Fruit fly (Drosophila melanogaster): ENCODE results near the gene CG14321.

The CG14321 gene

dm6 chr3R:17700488-17701130 is 32.8 kb upstream of the CG14321 start (continued):
- TF ChIP-seq usp (GFP tag; optimal IDR thresholded peaks at IDR 0.05) (no peak), al (GFP tag; IDR thresholded peaks at IDR 0.05) (peak; percentile 98), dati (GFP tag; IDR thresholded peaks at IDR 0.05) (peak; percentile 92), Max (GFP tag; optimal IDR thresholded peaks at IDR 0.05) (peak; percentile 93), CG30020 (tag; optimal IDR thresholded peaks at IDR 0.05) (peak; percentile 89), esg (GFP tag; conservative IDR thresholded peaks at IDR 0.05) (peak; percentile 97), slp2 (GFP tag; optimal IDR thresholded peaks at IDR 0.05) (peak; percentile 80), sim (GFP tag; IDR thresholded peaks at IDR 0.05) (peak; percentile 94), Dbx (GFP tag; IDR thresholded peaks at IDR 0.05) (peak; percentile 99), CG6683 (GFP tag; optimal IDR thresholded peaks at IDR 0.05) (peak; percentile 99), CG17912 (GFP tag; optimal IDR thresholded peaks at IDR 0.05) (peak; percentile 93), zfh1 (GFP tag; IDR thresholded peaks at IDR 0.05) (peak; percentile 95), CG31388 (GFP tag; optimal IDR thresholded peaks at IDR 0.05) (peak; percentile 86), sob (GFP tag; IDR thresholded peaks at IDR 0.05) (peak; percentile 98), Dll (GFP tag; IDR thresholded peaks at IDR 0.05; ENCODE audit: partially characterized antibody) (no peak), chm (GFP tag; IDR thresholded peaks at IDR 0.05) (peak; percentile 6), p53 (GFP tag; optimal IDR thresholded peaks at IDR 0.05) (peak; percentile 19), dmrt99B (tag; optimal IDR thresholded peaks at IDR 0.05) (peak; percentile 99), Atf3 (GFP tag; optimal IDR thresholded peaks at IDR 0.05) (peak; percentile 42), CG13624 (GFP tag; optimal IDR thresholded peaks at IDR 0.05) (peak; percentile 53), rib (GFP tag; IDR thresholded peaks at IDR 0.05) (peak; percentile 88), dmrt11E (tag; optimal IDR thresholded peaks at IDR 0.05) (peak; percentile 94), CG14965 (GFP tag; optimal IDR thresholded peaks at IDR 0.05; ENCODE audit: borderline replicate concordance) (no peak), CG14710 (tag; optimal IDR thresholded peaks at IDR 0.05) (peak; percentile 97), klu (GFP tag; IDR thresholded peaks at IDR 0.05) (peak; percentile 97), CG6689 (GFP tag; IDR thresholded peaks at IDR 0.05) (peak; percentile 98), Elba2 (GFP tag; optimal IDR thresholded peaks at IDR 0.05) (no peak), ranshi (GFP tag; IDR thresholded peaks at IDR 0.05) (peak; percentile 98), toy (GFP tag; IDR thresholded peaks at IDR 0.05) (peak; percentile 92), Atf6 (GFP tag; IDR thresholded peaks at IDR 0.05) (peak; percentile 98), corto (GFP tag; optimal IDR thresholded peaks at IDR 0.05) (peak; percentile 95), schlank (tag; optimal IDR thresholded peaks at IDR 0.05) (peak; percentile 91), D19B (GFP tag; optimal IDR thresholded peaks at IDR 0.05) (peak; percentile 96), CG17359 (tag; optimal IDR thresholded peaks at IDR 0.05) (peak; percentile 99), maf-S (GFP tag; optimal IDR thresholded peaks at IDR 0.05) (peak; percentile 77), CG18476 (GFP tag; optimal IDR thresholded peaks at IDR 0.05) (peak; percentile 91), stwl (tag; optimal IDR thresholded peaks at IDR 0.05) (no peak), gem (tag; optimal IDR thresholded peaks at IDR 0.05) (peak; percentile 99), C15 (GFP tag; IDR thresholded peaks at IDR 0.05) (peak; percentile 95), sisA (GFP tag; IDR thresholded peaks at IDR 0.05) (peak; percentile 97), pan (optimal IDR thresholded peaks at IDR 0.05) (no peak), pan (GFP tag; optimal IDR thresholded peaks at IDR 0.05 in 1 of 2, IDR thresholded peaks at IDR 0.05 in 1 of 2) (peak in 1 of 2 experiments; percentile 99), Meics (GFP tag; optimal IDR thresholded peaks at IDR 0.05) (peak; percentile 99), CG2889 (GFP tag; IDR thresholded peaks at IDR 0.05) (peak; percentile 97), NfI (GFP tag; optimal IDR thresholded peaks at IDR 0.05) (peak; percentile 98), CG1233 (GFP tag; optimal IDR thresholded peaks at IDR 0.05) (peak; percentile 97), CG13287 (GFP tag; IDR thresholded peaks at IDR 0.05; ENCODE audit: partially characterized antibody) (no peak; the same call in 1 of the 2 replicates), luna (GFP tag; optimal IDR thresholded peaks at IDR 0.05) (peak; percentile 46), CG12942 (GFP tag; optimal IDR thresholded peaks at IDR 0.05) (peak; percentile 96), CG34376 (GFP tag; optimal IDR thresholded peaks at IDR 0.05) (peak; percentile 95), Gsc (GFP tag; IDR thresholded peaks at IDR 0.05) (peak; percentile 89)
